Worm (Caenorhabditis elegans): ENCODE data around the gene ima-1.

DNA sequence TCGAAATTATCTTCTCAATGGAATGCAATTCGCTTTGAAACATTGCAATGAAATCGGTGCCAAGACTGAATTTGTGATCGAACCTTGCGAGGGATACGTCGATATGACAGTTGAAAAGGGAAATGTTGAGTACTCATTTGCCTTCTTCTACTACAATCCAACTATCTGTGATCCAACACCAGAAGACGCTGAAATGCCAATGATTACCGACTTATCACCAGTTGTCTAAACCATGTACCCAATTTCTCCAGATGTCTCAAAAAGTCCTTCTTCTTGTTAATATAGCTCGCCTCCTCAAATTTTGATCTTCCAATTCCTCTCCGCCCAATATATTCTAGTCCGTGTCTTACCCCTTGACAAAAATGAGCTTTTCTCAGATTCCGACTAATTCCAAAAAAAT lies 23.3 kb upstream of the ima-1 start:
- TF ChIP-seq tbx-37 (GFP tag; conservative IDR thresholded peaks at IDR 0.05) (no peak), flt-1 (GFP tag; IDR thresholded peaks at IDR 0.05) (no peak), tra-4 (tag; optimal IDR thresholded peaks at IDR 0.05) (no peak), ama-1 (optimal IDR thresholded peaks at IDR 0.05) (no peak)

Data from whole organism, early embryonic.